Worm (Caenorhabditis elegans): ENCODE results near the gene plp-1.
A peak's percentile ranks its signal among the peaks of the same experiment; 100 is the strongest.

plp-1 gene

ce11 chrIV:7674874-7675273 is 41.7 kb downstream of the plp-1 start, which contains the start of gene itr-1:
Gene itr-1, plus strand, starts transcription at chrIV:7675174.
- TF ChIP-seq gmeb-2 (tag; optimal IDR thresholded peaks at IDR 0.05) (no peak), pha-4 (tag; optimal IDR thresholded peaks at IDR 0.05) (no peak), ceh-48 (tag; optimal IDR thresholded peaks at IDR 0.05) (no peak), mec-3 (tag; optimal IDR thresholded peaks at IDR 0.05; ENCODE audit: borderline replicate concordance) (no peak), F13H6.1 (tag; optimal IDR thresholded peaks at IDR 0.05) (no peak), syd-9 (tag; optimal IDR thresholded peaks at IDR 0.05) (no peak), Y22D7AL.16 (tag; optimal IDR thresholded peaks at IDR 0.05) (no peak), ama-1 (optimal IDR thresholded peaks at IDR 0.05) (no peak), eyg-1 (tag; optimal IDR thresholded peaks at IDR 0.05) (no peak), elt-4 (tag; optimal IDR thresholded peaks at IDR 0.05) (no peak), ets-4 (tag; optimal IDR thresholded peaks at IDR 0.05) (no peak)

DNA sequence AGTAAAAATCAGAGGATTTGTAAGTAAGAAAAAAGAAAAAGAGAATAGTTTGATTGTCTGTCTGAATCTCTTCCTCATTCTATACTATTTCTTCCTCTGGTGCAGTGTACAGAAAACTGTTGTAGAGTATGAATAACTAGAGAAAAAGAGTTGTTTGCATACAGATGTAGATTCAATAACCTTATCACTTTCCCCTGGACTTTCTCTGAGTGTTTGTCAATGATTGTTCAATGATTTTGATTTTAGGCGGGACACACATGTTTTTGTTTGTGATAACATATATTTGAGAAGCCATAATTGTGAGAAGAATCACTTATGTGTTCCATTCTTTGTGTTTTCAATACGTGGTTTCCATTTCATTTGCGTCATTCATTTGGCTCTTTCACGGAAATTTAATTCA is 46.0 kb downstream of the plp-1 start:
- TF ChIP-seq elt-2 (tag; optimal IDR thresholded peaks at IDR 0.05): peak; percentile 60
- TF ChIP-seq ceh-22 (tag; optimal IDR thresholded peaks at IDR 0.05): no peak
